Worm (Caenorhabditis elegans) whole organism, young adult: Measurements from ENCODE around the gene Y41D4B.14.

ENCODE experiments used
- B0019.2 ChIP-seq: fragments of 200-800 bp; sonication (Bioruptor generic); conservative IDR thresholded peaks from 2 replicates; pipeline ENCODE4 v1.3.6; 2022; ENCODE audit warnings: missing genetic modification reagents, missing genetic modification characterization, missing compliant biosample characterization
- D2030.7 ChIP-seq: fragments of 200-800 bp; sonication (Bioruptor generic); IDR thresholded peaks from 2 replicates; pipeline ENCODE4 v1.3.6; 2022; ENCODE audit warnings: missing genetic modification reagents, missing genetic modification characterization, missing compliant biosample characterization
- F10E7.11 ChIP-seq: sonication (generic microtip); optimal IDR thresholded peaks from 2 replicates; lab custom pipeline; 2017; ENCODE audit warnings: mild to moderate bottlenecking, missing genetic modification characterization, moderate library complexity, missing compliant biosample characterization
- F37B4.10 ChIP-seq: fragments of 200-800 bp; sonication (Bioruptor generic); IDR thresholded peaks from 2 replicates; pipeline ENCODE4 v1.3.6; 2022; ENCODE audit warnings: missing genetic modification characterization, missing compliant biosample characterization
- F57A8.1 ChIP-seq: fragments of 200-800 bp; sonication (Bioruptor generic); optimal IDR thresholded peaks from 2 replicates; lab custom pipeline; 2018; ENCODE audit warnings: mild to moderate bottlenecking, missing genetic modification characterization, moderate library complexity, missing compliant biosample characterization
- K11D2.4 ChIP-seq: fragments of 200-800 bp; sonication (Bioruptor generic); IDR thresholded peaks from 2 replicates; pipeline ENCODE4 v1.3.6; 2022; ENCODE audit warnings: missing genetic modification reagents, missing genetic modification characterization, missing compliant biosample characterization
- K12H6.12 ChIP-seq: fragments of 200-800 bp; sonication (Bioruptor generic); optimal IDR thresholded peaks from 2 replicates; lab custom pipeline; 2018; ENCODE audit warnings: mild to moderate bottlenecking, missing genetic modification characterization, missing compliant biosample characterization
- Y95B8A.8 ChIP-seq: fragments of 200-800 bp; sonication (Bioruptor generic); IDR thresholded peaks from 2 replicates; pipeline ENCODE4 v1.3.6; 2022; ENCODE audit warnings: missing genetic modification reagents, missing genetic modification characterization, missing compliant biosample characterization
- aptf-2 ChIP-seq: fragments of 200-800 bp; sonication (Bioruptor generic); conservative IDR thresholded peaks from 2 replicates; pipeline ENCODE4 v1.3.6; 2022; ENCODE audit warnings: missing genetic modification reagents, missing genetic modification characterization, missing compliant biosample characterization
- athp-1 ChIP-seq: sonication (generic microtip); optimal IDR thresholded peaks from 2 replicates; lab custom pipeline; 2017; ENCODE audit warnings: mild to moderate bottlenecking, missing genetic modification characterization, missing compliant biosample characterization
- attf-5 ChIP-seq: fragments of 200-800 bp; sonication (Bioruptor generic); optimal IDR thresholded peaks from 2 replicates; lab custom pipeline; 2018; ENCODE audit warnings: mild to moderate bottlenecking, missing genetic modification characterization, missing compliant biosample characterization
- ccch-3 ChIP-seq: fragments of 200-800 bp; sonication (Bioruptor generic); optimal IDR thresholded peaks from 2 replicates; lab custom pipeline; 2018; ENCODE audit warnings: mild to moderate bottlenecking, missing genetic modification characterization, missing compliant biosample characterization
- cebp-2 ChIP-seq: fragments of 200-800 bp; sonication (Bioruptor generic); IDR thresholded peaks from 2 replicates; pipeline ENCODE4 v1.3.6; 2022; ENCODE audit warnings: missing genetic modification characterization, missing compliant biosample characterization
- ceh-27 ChIP-seq: fragments of 200-800 bp; sonication (Bioruptor generic); optimal IDR thresholded peaks from 2 replicates; lab custom pipeline; 2018; ENCODE audit warnings: mild to moderate bottlenecking, missing genetic modification characterization, moderate library complexity, missing compliant biosample characterization
- dox-1 ChIP-seq: fragments of 200-800 bp; sonication (Bioruptor generic); IDR thresholded peaks from 2 replicates; pipeline ENCODE4 v1.3.6; 2022; ENCODE audit warnings: missing genetic modification reagents, missing genetic modification characterization, missing compliant biosample characterization
- dpff-1 ChIP-seq: sonication (generic microtip); optimal IDR thresholded peaks from 2 replicates; lab custom pipeline; 2017; ENCODE audit warnings: mild to moderate bottlenecking, missing genetic modification characterization, missing compliant biosample characterization
- egrh-3 ChIP-seq: fragments of 200-800 bp; sonication (Bioruptor generic); IDR thresholded peaks from 2 replicates; pipeline ENCODE4 v1.3.6; 2022; ENCODE audit warnings: missing genetic modification reagents, missing genetic modification characterization, missing compliant biosample characterization
- ekl-4 ChIP-seq: fragments of 200-800 bp; sonication (Bioruptor generic); IDR thresholded peaks from 2 replicates; pipeline ENCODE4 v1.3.6; 2022; ENCODE audit warnings: missing genetic modification reagents, missing genetic modification characterization, missing compliant biosample characterization
- hmg-1.2 ChIP-seq: fragments of 200-800 bp; sonication (Bioruptor generic); IDR thresholded peaks from 2 replicates; pipeline ENCODE4 v1.3.6; 2022; ENCODE audit warnings: missing genetic modification reagents, missing genetic modification characterization, missing compliant biosample characterization
- hrde-1 ChIP-seq: sonication (generic microtip); optimal IDR thresholded peaks from 2 replicates; lab custom pipeline; 2016; ENCODE audit warnings: missing genetic modification characterization, mild to moderate bottlenecking, missing compliant biosample characterization, moderate library complexity, missing genotype, missing genetic modification reagents, borderline replicate concordance
- lin-26 ChIP-seq: fragments of 200-800 bp; sonication (Bioruptor generic); IDR thresholded peaks from 2 replicates; pipeline ENCODE4 v1.3.6; 2022; ENCODE audit warnings: missing genetic modification reagents, missing genetic modification characterization, missing compliant biosample characterization
- lin-40 ChIP-seq: sonication (generic microtip); optimal IDR thresholded peaks from 2 replicates; lab custom pipeline; 2016; ENCODE audit warnings: missing genetic modification characterization, mild to moderate bottlenecking, missing compliant biosample characterization, missing genotype, missing genetic modification reagents
- lin-54 ChIP-seq: fragments of 200-800 bp; sonication (Bioruptor generic); optimal IDR thresholded peaks from 2 replicates; lab custom pipeline; 2018; ENCODE audit warnings: mild to moderate bottlenecking, missing genetic modification characterization, missing compliant biosample characterization
- lsl-1 ChIP-seq: fragments of 200-800 bp; sonication (Bioruptor generic); optimal IDR thresholded peaks from 2 replicates; lab custom pipeline; 2018; ENCODE audit warnings: mild to moderate bottlenecking, missing genetic modification characterization, moderate library complexity, missing compliant biosample characterization
- madf-3 ChIP-seq: fragments of 200-800 bp; sonication (Bioruptor generic); IDR thresholded peaks from 2 replicates; pipeline ENCODE4 v1.3.6; 2022; ENCODE audit warnings: missing genetic modification reagents, missing genetic modification characterization, missing compliant biosample characterization
- nfyb-1 ChIP-seq: fragments of 200-800 bp; sonication (Bioruptor generic); IDR thresholded peaks from 2 replicates; pipeline ENCODE4 v1.3.6; 2022; ENCODE audit warnings: missing genetic modification reagents, missing genetic modification characterization, missing compliant biosample characterization
- nhr-27 ChIP-seq: fragments of 200-800 bp; sonication (Bioruptor generic); optimal IDR thresholded peaks from 2 replicates; lab custom pipeline; 2018; ENCODE audit warnings: mild to moderate bottlenecking, missing genetic modification characterization, moderate library complexity, missing compliant biosample characterization
- nhr-80 ChIP-seq: sonication (generic microtip); optimal IDR thresholded peaks from 2 replicates; lab custom pipeline; 2016; ENCODE audit warnings: missing genetic modification characterization, missing compliant biosample characterization
- tbx-9 ChIP-seq: sonication (generic microtip); optimal IDR thresholded peaks from 2 replicates; lab custom pipeline; 2016; ENCODE audit warnings: borderline replicate concordance, missing genetic modification characterization, inconsistent platforms, missing compliant biosample characterization
- zim-3 ChIP-seq: sonication (generic microtip); optimal IDR thresholded peaks from 2 replicates; lab custom pipeline; 2017; ENCODE audit warnings: mild to moderate bottlenecking, missing genetic modification characterization, moderate library complexity, missing compliant biosample characterization
- ztf-22 ChIP-seq: fragments of 200-800 bp; sonication (Bioruptor generic); optimal IDR thresholded peaks from 2 replicates; lab custom pipeline; 2018; ENCODE audit warnings: mild to moderate bottlenecking, missing genetic modification characterization, moderate library complexity, missing compliant biosample characterization
- ztf-28 ChIP-seq: fragments of 200-800 bp; sonication (Bioruptor generic); IDR thresholded peaks from 2 replicates; pipeline ENCODE4 v1.3.6; 2022; ENCODE audit warnings: missing genetic modification reagents, missing genetic modification characterization, missing compliant biosample characterization

The Y41D4B.14 gene

ce11 chrIV:1619519-1620311 is 42.9 kb downstream of the Y41D4B.14 start, which contains the start of gene nhr-92:
Gene nhr-92 (plus strand): TSS chrIV:1620094.
- TF ChIP-seq hrde-1: no peak
- peak; percentile 11; the same call in 1 of the 2 replicates for TF ChIP-seq hmg-1.2 (GFP tag; lab: Robert Waterston, UW)
- TF ChIP-seq ekl-4 (GFP tag; lab: Robert Waterston, UW): no peak
- no peak for TF ChIP-seq lin-54 (GFP tag; lab: Kevin White, UChicago)
- no peak for TF ChIP-seq K12H6.12
- TF ChIP-seq lin-26 (GFP tag; lab: Robert Waterston, UW): no peak
- TF ChIP-seq D2030.7 (GFP tag; lab: Robert Waterston, UW): no peak
- TF ChIP-seq ztf-22 (GFP tag; lab: Kevin White, UChicago): no peak
- TF ChIP-seq attf-5 (GFP tag; lab: Kevin White, UChicago): peak; percentile 7
- TF ChIP-seq madf-3: no peak
- TF ChIP-seq nhr-80 (tag; lab: Kevin White, UChicago): peak; percentile 13
- TF ChIP-seq egrh-3 (GFP tag; lab: Robert Waterston, UW): no peak
- no peak for TF ChIP-seq F10E7.11 (tag; lab: Kevin White, UChicago)
- no peak for TF ChIP-seq zim-3
- no peak for TF ChIP-seq F37B4.10 (GFP tag; lab: Robert Waterston, UW)
- TF ChIP-seq nhr-27: no peak
- TF ChIP-seq, all 124 proteins: peak for 3

- peak; percentile 20 for TF ChIP-seq lin-40 (tag; lab: Kevin White, UChicago)
- TF ChIP-seq ceh-27 (GFP tag; lab: Kevin White, UChicago): peak; percentile 30
- TF ChIP-seq Y95B8A.8: no peak
- TF ChIP-seq nfyb-1: no peak
- peak; percentile 30; the same call in 1 of the 2 replicates for TF ChIP-seq hmg-1.2 (GFP tag; lab: Robert Waterston, UW)
- TF ChIP-seq aptf-2 (GFP tag; lab: Robert Waterston, UW): no peak
Observed at ce11 chrIV:1623712-1624111, 46.9 kb downstream of the Y41D4B.14 start, which contains the start of gene nhr-87. Gene nhr-87 (plus strand): TSS chrIV:1624029.

- TF ChIP-seq lsl-1 (GFP tag; lab: Kevin White, UChicago) (no peak), dpff-1 (tag; lab: Kevin White, UChicago) (no peak), dox-1 (GFP tag; lab: Robert Waterston, UW) (no peak), ccch-3 (GFP tag; lab: Kevin White, UChicago) (no peak), ztf-28 (GFP tag; lab: Robert Waterston, UW) (no peak), zim-3 (no peak), ztf-22 (GFP tag; lab: Kevin White, UChicago) (no peak), K11D2.4 (no peak), aptf-2 (GFP tag; lab: Robert Waterston, UW) (no peak), athp-1 (no peak), lin-54 (GFP tag; lab: Kevin White, UChicago) (no peak), D2030.7 (GFP tag; lab: Robert Waterston, UW) (no peak)
Observed at ce11 chrIV:1624447-1624846, 47.6 kb downstream of the Y41D4B.14 start.

ce11 chrIV:1626342-1626855 is 49.6 kb downstream of the Y41D4B.14 start, which contains the start of gene nhr-146:
Gene nhr-146 (plus strand): TSS chrIV:1626805.
- no peak for TF ChIP-seq F57A8.1 (GFP tag; lab: Kevin White, UChicago)

- TF ChIP-seq tbx-9 (tag; lab: Kevin White, UChicago) (no peak), B0019.2 (GFP tag; lab: Robert Waterston, UW) (no peak), cebp-2 (GFP tag; lab: Robert Waterston, UW) (0 out of 2 replicates have a peak, but pooled peaks have one; percentile 59)
- TF ChIP-seq, all 124 proteins: peak for 1
Observed at ce11 chrIV:1628281-1628680, 51.5 kb downstream of the Y41D4B.14 start.
